Fruit fly (Drosophila melanogaster) whole organism, prepupa: Measurements from ENCODE around the gene Sr-CIV.

Experiments used
- Blimp-1 ChIP-seq: fragments of 200-800 bp; sonication (Bioruptor generic); optimal IDR thresholded peaks from 3 replicates; lab custom pipeline; 2017; ENCODE audit warnings: missing biosample characterization, missing genetic modification characterization, mild to moderate bottlenecking, moderate library complexity, missing genetic modification reagents
- CG10631 ChIP-seq: fragments of 200-800 bp; sonication (Bioruptor generic); optimal IDR thresholded peaks from 2 replicates; lab custom pipeline; 2016; ENCODE audit warnings: missing biosample characterization, missing genetic modification characterization
- CG10669 ChIP-seq: fragments of 200-800 bp; sonication (Bioruptor generic); optimal IDR thresholded peaks from 3 replicates; lab custom pipeline; 2018; ENCODE audit warnings: missing biosample characterization, mild to moderate bottlenecking, missing genetic modification characterization, moderate library complexity
- CG11294 ChIP-seq: fragments of 200-800 bp; sonication (Bioruptor generic); IDR thresholded peaks from 2 replicates; pipeline ENCODE4 v1.3.6; 2022; ENCODE audit warnings: missing biosample characterization, missing genetic modification characterization
- CG11762 ChIP-seq: fragments of 200-800 bp; sonication (Bioruptor generic); optimal IDR thresholded peaks from 3 replicates; lab custom pipeline; 2016; ENCODE audit warnings: missing biosample characterization, missing genetic modification characterization; ENCODE audit not compliant: insufficient read depth
- CG11902 ChIP-seq: fragments of 200-800 bp; sonication (Bioruptor generic); optimal IDR thresholded peaks from 3 replicates; lab custom pipeline; 2016; ENCODE audit warnings: missing biosample characterization, missing genetic modification characterization
- CG16779 ChIP-seq: fragments of 200-800 bp; sonication (Bioruptor generic); optimal IDR thresholded peaks from 3 replicates; lab custom pipeline; 2017; ENCODE audit warnings: missing biosample characterization, mild to moderate bottlenecking, missing genetic modification characterization
- CG3032 ChIP-seq: fragments of 200-800 bp; optimal IDR thresholded peaks from 2 replicates; lab custom pipeline; 2019; ENCODE audit warnings: missing biosample characterization, mild to moderate bottlenecking, missing genetic modification characterization, moderate library complexity
- CG32006 ChIP-seq: fragments of 200-800 bp; sonication (Bioruptor generic); optimal IDR thresholded peaks from 3 replicates; lab custom pipeline; 2017; ENCODE audit warnings: missing biosample characterization, mild to moderate bottlenecking, missing genetic modification characterization
- CG34406 ChIP-seq: fragments of 200-800 bp; sonication (Bioruptor generic); optimal IDR thresholded peaks from 3 replicates; lab custom pipeline; 2016; ENCODE audit warnings: missing biosample characterization, missing genetic modification characterization
- CG3919 ChIP-seq: fragments of 200-800 bp; sonication (Bioruptor generic); optimal IDR thresholded peaks from 3 replicates; lab custom pipeline; 2016; ENCODE audit warnings: missing biosample characterization, missing genetic modification characterization
- CG4318 ChIP-seq: fragments of 200-800 bp; sonication (Bioruptor generic); optimal IDR thresholded peaks from 3 replicates; lab custom pipeline; 2017; ENCODE audit warnings: missing biosample characterization, mild to moderate bottlenecking, missing genetic modification characterization
- CG6276 ChIP-seq: fragments of 200-800 bp; sonication (Bioruptor generic); optimal IDR thresholded peaks from 2 replicates; lab custom pipeline; 2017; ENCODE audit warnings: missing biosample characterization, mild to moderate bottlenecking, missing genetic modification characterization
- CG6792 ChIP-seq: fragments of 200-800 bp; sonication (Bioruptor generic); optimal IDR thresholded peaks from 3 replicates; lab custom pipeline; 2016; ENCODE audit warnings: missing biosample characterization, missing genetic modification characterization
- CG6808 ChIP-seq: fragments of 200-800 bp; sonication (Bioruptor generic); optimal IDR thresholded peaks from 3 replicates; lab custom pipeline; 2017; ENCODE audit warnings: missing biosample characterization, missing genetic modification characterization, mild to moderate bottlenecking, moderate library complexity, missing genetic modification reagents
- CG6854 ChIP-seq: fragments of 200-800 bp; sonication (Bioruptor generic); optimal IDR thresholded peaks from 2 replicates; lab custom pipeline; 2017; ENCODE audit warnings: missing biosample characterization, mild to moderate bottlenecking, missing genetic modification characterization
- CG7368 ChIP-seq: fragments of 200-800 bp; sonication (Bioruptor generic); optimal IDR thresholded peaks from 3 replicates; lab custom pipeline; 2016; ENCODE audit warnings: missing biosample characterization, missing genetic modification characterization
- CG8119 ChIP-seq: fragments of 200-800 bp; sonication (Bioruptor generic); IDR thresholded peaks from 3 replicates; pipeline ENCODE4 v1.3.6; 2022; ENCODE audit warnings: missing biosample characterization, missing genetic modification characterization
- CG8319 ChIP-seq: fragments of 200-800 bp; sonication (Bioruptor generic); optimal IDR thresholded peaks from 3 replicates; lab custom pipeline; 2016; ENCODE audit warnings: missing biosample characterization, missing genetic modification characterization
- CG8632 ChIP-seq: fragments of 200-800 bp; sonication (Bioruptor generic); optimal IDR thresholded peaks from 3 replicates; lab custom pipeline; 2016; ENCODE audit warnings: missing biosample characterization, missing genetic modification characterization
- CG9139 ChIP-seq: fragments of 200-800 bp; sonication (Bioruptor generic); optimal IDR thresholded peaks from 3 replicates; lab custom pipeline; 2017; ENCODE audit warnings: missing biosample characterization, mild to moderate bottlenecking, missing genetic modification characterization
- Eip75B ChIP-seq: fragments of 200-800 bp; sonication (Bioruptor generic); optimal IDR thresholded peaks from 3 replicates; lab custom pipeline; 2016; ENCODE audit warnings: missing biosample characterization, missing genetic modification characterization
- Eip93F ChIP-seq: fragments of 200-800 bp; sonication (Bioruptor generic); optimal IDR thresholded peaks from 2 replicates; lab custom pipeline; 2016; ENCODE audit warnings: missing biosample characterization, mild to moderate bottlenecking, missing genetic modification characterization
- Ets96B ChIP-seq: fragments of 200-800 bp; optimal IDR thresholded peaks from 2 replicates; lab custom pipeline; 2019; ENCODE audit warnings: missing biosample characterization, mild to moderate bottlenecking, missing genetic modification characterization, moderate library complexity
- Hr38 ChIP-seq: sonication (Bioruptor generic); optimal IDR thresholded peaks from 2 replicates; lab custom pipeline; 2016; ENCODE audit warnings: missing biosample characterization, missing genetic modification characterization
- Hr39 ChIP-seq: fragments of 200-800 bp; sonication (Bioruptor generic); optimal IDR thresholded peaks from 2 replicates; lab custom pipeline; 2016; ENCODE audit warnings: missing biosample characterization, missing genetic modification characterization
- Hr4 ChIP-seq: fragments of 200-800 bp; sonication (Bioruptor generic); optimal IDR thresholded peaks from 3 replicates; lab custom pipeline; 2016; ENCODE audit warnings: missing biosample characterization, missing genetic modification characterization
- Lpt ChIP-seq: fragments of 200-800 bp; sonication (Bioruptor generic); optimal IDR thresholded peaks from 3 replicates; lab custom pipeline; 2016; ENCODE audit warnings: missing biosample characterization, missing genetic modification characterization
- Met ChIP-seq: fragments of 200-800 bp; sonication (Bioruptor generic); optimal IDR thresholded peaks from 3 replicates; lab custom pipeline; 2016; ENCODE audit warnings: missing biosample characterization, missing genetic modification characterization
- OdsH ChIP-seq: fragments of 200-800 bp; sonication (Bioruptor generic); optimal IDR thresholded peaks from 3 replicates; lab custom pipeline; 2016; ENCODE audit warnings: missing biosample characterization, missing genetic modification characterization
- Smox ChIP-seq: fragments of 200-800 bp; sonication (Bioruptor generic); optimal IDR thresholded peaks from 3 replicates; lab custom pipeline; 2016; ENCODE audit warnings: missing biosample characterization, missing genetic modification characterization
- Sox102F ChIP-seq: fragments of 200-800 bp; sonication (Bioruptor generic); optimal IDR thresholded peaks from 2 replicates; lab custom pipeline; 2016; ENCODE audit warnings: missing biosample characterization, mild to moderate bottlenecking, missing genetic modification characterization
- Sox14 ChIP-seq: fragments of 200-800 bp; sonication (Bioruptor generic); optimal IDR thresholded peaks from 3 replicates; lab custom pipeline; 2016; ENCODE audit warnings: missing biosample characterization, missing genetic modification characterization
- Sox15 ChIP-seq: fragments of 200-800 bp; sonication (Bioruptor generic); optimal IDR thresholded peaks from 3 replicates; lab custom pipeline; 2016; ENCODE audit warnings: missing biosample characterization, missing genetic modification characterization
- achi ChIP-seq: fragments of 200-800 bp; sonication (Bioruptor generic); optimal IDR thresholded peaks from 3 replicates; lab custom pipeline; 2016; ENCODE audit warnings: missing biosample characterization, missing genetic modification characterization
- acj6 ChIP-seq: fragments of 200-800 bp; sonication (Bioruptor generic); optimal IDR thresholded peaks from 3 replicates; lab custom pipeline; 2016; ENCODE audit warnings: missing biosample characterization, missing genetic modification characterization
- cyc ChIP-seq: fragments of 200-800 bp; sonication (Bioruptor generic); optimal IDR thresholded peaks from 3 replicates; lab custom pipeline; 2016; ENCODE audit warnings: missing biosample characterization, missing genetic modification characterization
- fd59A ChIP-seq: fragments of 200-800 bp; sonication (Bioruptor generic); optimal IDR thresholded peaks from 2 replicates; lab custom pipeline; 2017; ENCODE audit warnings: missing biosample characterization, mild to moderate bottlenecking, missing genetic modification characterization, missing genetic modification reagents
- fd85E ChIP-seq: fragments of 200-800 bp; sonication (Bioruptor generic); optimal IDR thresholded peaks from 3 replicates; lab custom pipeline; 2016; ENCODE audit warnings: missing biosample characterization, missing genetic modification characterization
- fkh ChIP-seq: fragments of 200-800 bp; sonication (Bioruptor generic); optimal IDR thresholded peaks from 3 replicates; lab custom pipeline; 2017; ENCODE audit warnings: missing biosample characterization, mild to moderate bottlenecking, missing genetic modification characterization, moderate library complexity
- lz ChIP-seq: fragments of 200-800 bp; sonication (Bioruptor generic); optimal IDR thresholded peaks from 3 replicates; lab custom pipeline; 2016; ENCODE audit warnings: missing biosample characterization, missing genetic modification characterization
- net ChIP-seq: fragments of 200-800 bp; sonication (Bioruptor generic); optimal IDR thresholded peaks from 3 replicates; lab custom pipeline; 2016; ENCODE audit warnings: missing biosample characterization, missing genetic modification characterization
- pdm3 ChIP-seq: fragments of 200-800 bp; sonication (Bioruptor generic); optimal IDR thresholded peaks from 3 replicates; lab custom pipeline; 2016; ENCODE audit warnings: missing biosample characterization, missing genetic modification characterization
- spab ChIP-seq: fragments of 200-800 bp; sonication (Bioruptor generic); optimal IDR thresholded peaks from 2 replicates; lab custom pipeline; 2017; ENCODE audit warnings: missing biosample characterization, mild to moderate bottlenecking, missing genetic modification characterization, missing genetic modification reagents
- ss ChIP-seq, 2 experiments: fragments of 200-800 bp; sonication (Bioruptor generic); optimal IDR thresholded peaks; 2 replicates in 1 of 2; 3 replicates in 1 of 2; lab custom pipeline; 2017 to 2018; ENCODE audit warnings: mild to moderate bottlenecking in 2 of 2, missing biosample characterization in 2 of 2, missing genetic modification characterization in 2 of 2, moderate library complexity in 1 of 2
- topi ChIP-seq: fragments of 200-800 bp; sonication (Bioruptor generic); optimal IDR thresholded peaks from 3 replicates; lab custom pipeline; 2016; ENCODE audit warnings: missing biosample characterization, missing genetic modification characterization

The Sr-CIV gene

dm6 chr2L:3478034-3478880, 45.6 kb downstream of the Sr-CIV start, which contains the start of gene Thor (continued):
- TF ChIP-seq CG11294 (GFP tag; lab: Robert Waterston, UW) (peak; percentile 10; the same call in 1 of the 2 replicates), topi (peak; percentile 43), CG4318 (GFP tag; lab: Kevin White, UChicago) (no peak), achi (GFP tag; lab: Kevin White, UChicago) (no peak), Sox15 (GFP tag; lab: Kevin White, UChicago) (no peak), Hr4 (GFP tag; lab: Kevin White, UChicago) (no peak), fd59A (no peak), Ets96B (no peak), ss (GFP tag; optimal IDR thresholded peaks at IDR 0.05; lab: Kevin White, UChicago) (peak; percentile 47 to 56), OdsH (GFP tag; lab: Kevin White, UChicago) (no peak), net (GFP tag; lab: Kevin White, UChicago) (peak; percentile 45), CG11762 (GFP tag; lab: Kevin White, UChicago) (peak; percentile 40), CG6808 (peak; percentile 44), CG8319 (GFP tag; lab: Kevin White, UChicago) (peak; percentile 24), CG8119 (GFP tag; lab: Robert Waterston, UW) (peak; percentile 47; the same call in 2 of the 3 replicates), CG11902 (no peak), CG8632 (GFP tag; lab: Kevin White, UChicago) (no peak), CG16779 (tag; lab: Kevin White, UChicago) (peak; percentile 62), CG6792 (GFP tag; lab: Kevin White, UChicago) (peak; percentile 39), Met (GFP tag; lab: Kevin White, UChicago) (peak; percentile 17), Blimp-1 (no peak), CG7368 (peak; percentile 34), Sox102F (GFP tag; lab: Kevin White, UChicago) (peak; percentile 49), CG3919 (peak; percentile 49), CG34406 (GFP tag; lab: Kevin White, UChicago) (no peak), acj6 (no peak), CG9139 (GFP tag; lab: Kevin White, UChicago) (peak; percentile 79), CG10631 (GFP tag; lab: Kevin White, UChicago) (no peak), Smox (GFP tag; lab: Kevin White, UChicago) (no peak), fd85E (peak; percentile 38)

DNA sequence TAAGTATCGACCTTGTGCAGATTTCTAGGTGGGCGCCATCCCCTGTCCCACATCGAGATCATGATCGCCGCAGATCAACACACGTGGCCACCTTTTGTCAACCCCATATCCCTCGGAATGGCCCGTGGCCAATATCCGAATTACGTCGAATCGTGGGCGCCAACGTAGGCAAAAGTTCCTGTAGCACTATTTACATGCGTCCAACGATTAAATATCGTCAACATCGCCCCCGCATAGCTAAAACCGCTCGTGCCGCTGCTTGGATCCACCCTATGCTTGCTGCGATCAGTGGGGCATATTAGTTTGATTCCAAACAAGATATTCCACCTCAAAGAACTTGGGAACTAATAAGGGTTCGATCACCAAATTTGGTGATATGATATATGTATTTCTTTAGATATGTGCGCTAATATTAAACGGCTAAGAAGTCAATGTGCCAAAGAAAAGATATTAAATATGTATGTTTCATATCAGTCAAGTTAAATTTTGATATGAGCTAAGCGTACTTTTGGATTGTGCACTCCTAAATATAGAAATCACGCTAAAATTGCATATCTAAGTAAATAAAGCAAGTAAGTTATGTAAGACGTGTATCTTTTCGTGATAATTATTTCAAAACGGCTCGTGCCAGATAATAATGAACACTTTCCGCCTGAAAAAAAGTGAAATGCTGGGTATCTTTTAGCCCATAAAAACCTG, 46.6 kb downstream of the Sr-CIV start:
- peak; percentile 25 for TF ChIP-seq Sox14
- TF ChIP-seq cyc: no peak
- TF ChIP-seq spab: no peak
- TF ChIP-seq achi (GFP tag; lab: Kevin White, UChicago): peak; percentile 1
- TF ChIP-seq CG3919: peak; percentile 18
- peak; percentile 54 for TF ChIP-seq net (GFP tag; lab: Kevin White, UChicago)
- TF ChIP-seq Hr39 (GFP tag; lab: Kevin White, UChicago): no peak
- TF ChIP-seq Hr38 (GFP tag; lab: Kevin White, UChicago): no peak
- no peak for TF ChIP-seq Eip93F
- peak; percentile 41 for TF ChIP-seq fkh (GFP tag; lab: Kevin White, UChicago)
- TF ChIP-seq CG11294 (GFP tag; lab: Robert Waterston, UW): no peak
- TF ChIP-seq OdsH (GFP tag; lab: Kevin White, UChicago): peak; percentile 40
- no peak for TF ChIP-seq Lpt (GFP tag; lab: Kevin White, UChicago)
- peak; percentile 70 for TF ChIP-seq CG32006 (GFP tag; lab: Kevin White, UChicago)
- peak; percentile 3 for TF ChIP-seq CG10631 (GFP tag; lab: Kevin White, UChicago)
- no peak for TF ChIP-seq CG6854 (GFP tag; lab: Kevin White, UChicago)
- no peak for TF ChIP-seq CG10669
- peak; percentile 4 for TF ChIP-seq topi
- TF ChIP-seq CG4318 (GFP tag; lab: Kevin White, UChicago): peak; percentile 29
- TF ChIP-seq pdm3: peak; percentile 14
- no peak for TF ChIP-seq Eip75B (GFP tag; lab: Kevin White, UChicago)
- peak; percentile 6 for TF ChIP-seq lz (GFP tag; lab: Kevin White, UChicago)
- no peak for TF ChIP-seq fd59A
- no peak for TF ChIP-seq CG3032 (tag; lab: Kevin White, UChicago)
- no peak for TF ChIP-seq Sox102F (GFP tag; lab: Kevin White, UChicago)
- TF ChIP-seq CG6276 (GFP tag; lab: Kevin White, UChicago): peak; percentile 8
- TF ChIP-seq CG8119 (GFP tag; lab: Robert Waterston, UW): peak; percentile 41; the same call in 1 of the 3 replicates
- peak; percentile 61 for TF ChIP-seq Hr4 (GFP tag; lab: Kevin White, UChicago)
